Fruit fly (Drosophila melanogaster) whole organism, embryonic: ENCODE data around the gene Blos4.

Source experiments
- ATbp ChIP-seq: fragments of 200-800 bp; sonication (Bioruptor generic); optimal IDR thresholded peaks from 2 replicates; lab custom pipeline; 2017; ENCODE audit warnings: missing biosample characterization, mild to moderate bottlenecking, missing genetic modification characterization, missing genetic modification reagents
- Atf-2 ChIP-seq: fragments of 200-800 bp; sonication (Bioruptor generic); optimal IDR thresholded peaks from 2 replicates; lab custom pipeline; 2016; ENCODE audit warnings: missing biosample characterization, missing genetic modification characterization
- B-H1 ChIP-seq: fragments of 200-800 bp; sonication (Bioruptor generic); IDR thresholded peaks from 3 replicates; pipeline ENCODE4 v1.3.6; 2022; ENCODE audit warnings: missing biosample characterization, missing genetic modification characterization
- CG11247 ChIP-seq: fragments of 200-800 bp; sonication (Bioruptor generic); IDR thresholded peaks from 2 replicates; pipeline ENCODE4 v1.3.6; 2022; ENCODE audit warnings: missing biosample characterization, missing genetic modification characterization
- CG11560 ChIP-seq: fragments of 200-800 bp; sonication (Bioruptor generic); IDR thresholded peaks from 3 replicates; pipeline ENCODE4 v1.3.6; 2022; ENCODE audit warnings: missing biosample characterization, missing genetic modification characterization
- CG12769 ChIP-seq: fragments of 200-800 bp; sonication (Bioruptor generic); optimal IDR thresholded peaks from 2 replicates; lab custom pipeline; 2019; ENCODE audit warnings: missing biosample characterization, mild to moderate bottlenecking, missing genetic modification characterization, moderate library complexity
- CG13296 ChIP-seq: fragments of 200-800 bp; sonication (Bioruptor generic); optimal IDR thresholded peaks from 3 replicates; lab custom pipeline; 2018; ENCODE audit warnings: missing biosample characterization, mild to moderate bottlenecking, missing genetic modification characterization
- CG1603 ChIP-seq: fragments of 200-800 bp; sonication (Bioruptor generic); optimal IDR thresholded peaks from 2 replicates; lab custom pipeline; 2019; ENCODE audit warnings: missing biosample characterization, mild to moderate bottlenecking, missing genetic modification characterization, moderate library complexity
- CG17385 ChIP-seq: fragments of 200-800 bp; sonication (Bioruptor generic); optimal IDR thresholded peaks from 3 replicates; lab custom pipeline; 2018; ENCODE audit warnings: missing biosample characterization, mild to moderate bottlenecking, missing genetic modification characterization
- CG17802 ChIP-seq: fragments of 200-800 bp; sonication (Bioruptor generic); optimal IDR thresholded peaks from 2 replicates; lab custom pipeline; 2018; ENCODE audit warnings: missing biosample characterization, mild to moderate bottlenecking, missing genetic modification characterization, moderate library complexity
- CG1792 ChIP-seq: fragments of 200-800 bp; sonication (Bioruptor generic); optimal IDR thresholded peaks from 2 replicates; lab custom pipeline; 2016; ENCODE audit warnings: missing biosample characterization, missing genetic modification characterization
- CG2712 ChIP-seq: fragments of 200-800 bp; optimal IDR thresholded peaks from 3 replicates; lab custom pipeline; 2019; ENCODE audit warnings: missing biosample characterization, mild to moderate bottlenecking, missing genetic modification characterization, moderate library complexity
- CG30403 ChIP-seq: fragments of 200-800 bp; sonication (Bioruptor generic); optimal IDR thresholded peaks from 3 replicates; lab custom pipeline; 2016; ENCODE audit warnings: missing biosample characterization, missing genetic modification characterization
- CG33213 ChIP-seq: fragments of 200-800 bp; sonication (Bioruptor generic); optimal IDR thresholded peaks from 3 replicates; lab custom pipeline; 2016; ENCODE audit warnings: missing biosample characterization, missing genetic modification characterization
- CG33557 ChIP-seq: fragments of 200-800 bp; sonication (Bioruptor generic); optimal IDR thresholded peaks from 2 replicates; lab custom pipeline; 2019; ENCODE audit warnings: missing biosample characterization, mild to moderate bottlenecking, missing genetic modification characterization, moderate library complexity
- CG5180 ChIP-seq: fragments of 200-800 bp; sonication (Bioruptor generic); optimal IDR thresholded peaks from 3 replicates; lab custom pipeline; 2017; ENCODE audit warnings: missing biosample characterization, missing genetic modification characterization, mild to moderate bottlenecking, moderate library complexity, missing genetic modification reagents
- CG7963 ChIP-seq: fragments of 200-800 bp; sonication (Bioruptor generic); IDR thresholded peaks from 3 replicates; pipeline ENCODE4 v1.3.6; 2022; ENCODE audit warnings: missing biosample characterization, missing genetic modification characterization; ENCODE audit not compliant: partially characterized antibody
- CoRest ChIP-seq: fragments of 200-800 bp; sonication (Bioruptor generic); optimal IDR thresholded peaks from 3 replicates; lab custom pipeline; 2018; ENCODE audit warnings: missing biosample characterization, mild to moderate bottlenecking, missing genetic modification characterization, moderate library complexity
- Doc2 ChIP-seq: fragments of 200-800 bp; sonication (Bioruptor generic); IDR thresholded peaks from 2 replicates; pipeline ENCODE4 v1.3.6; 2022; ENCODE audit warnings: missing biosample characterization, missing genetic modification characterization
- Elba2 ChIP-seq: fragments of 200-800 bp; sonication (Bioruptor generic); optimal IDR thresholded peaks from 3 replicates; lab custom pipeline; 2016; ENCODE audit warnings: missing biosample characterization, missing genetic modification characterization
- H15 ChIP-seq: fragments of 200-800 bp; sonication (Bioruptor generic); IDR thresholded peaks from 3 replicates; pipeline ENCODE4 v1.3.6; 2022; ENCODE audit warnings: missing biosample characterization, missing genetic modification characterization
- Hmx ChIP-seq: fragments of 200-800 bp; sonication (Bioruptor generic); optimal IDR thresholded peaks from 2 replicates; lab custom pipeline; 2016; ENCODE audit warnings: missing biosample characterization, missing genetic modification characterization
- Hr3 ChIP-seq: fragments of 200-800 bp; sonication (Bioruptor generic); optimal IDR thresholded peaks from 3 replicates; lab custom pipeline; 2016; ENCODE audit warnings: missing biosample characterization, missing genetic modification characterization
- Ptx1 ChIP-seq: fragments of 200-800 bp; sonication (Bioruptor generic); IDR thresholded peaks from 2 replicates; pipeline ENCODE4 v1.3.6; 2022; ENCODE audit warnings: missing biosample characterization, missing genetic modification characterization
- Ravus ChIP-seq: fragments of 200-800 bp; sonication (Bioruptor generic); IDR thresholded peaks from 2 replicates; pipeline ENCODE4 v1.3.6; 2022; ENCODE audit warnings: missing biosample characterization, missing genetic modification characterization
- Scr ChIP-seq: fragments of 200-800 bp; sonication (Bioruptor generic); IDR thresholded peaks from 2 replicates; pipeline ENCODE4 v1.3.6; 2022; ENCODE audit warnings: missing biosample characterization, missing genetic modification characterization; ENCODE audit not compliant: partially characterized antibody
- Vsx1 ChIP-seq: fragments of 200-800 bp; sonication (Bioruptor generic); optimal IDR thresholded peaks from 2 replicates; lab custom pipeline; 2017; ENCODE audit warnings: missing biosample characterization, mild to moderate bottlenecking, missing genetic modification characterization, missing genetic modification reagents
- Xrp1 ChIP-seq: fragments of 200-800 bp; sonication (Bioruptor generic); IDR thresholded peaks from 2 replicates; pipeline ENCODE4 v1.3.6; 2022; ENCODE audit warnings: missing biosample characterization, missing genetic modification characterization
- bab2 ChIP-seq: fragments of 200-800 bp; sonication (Bioruptor generic); optimal IDR thresholded peaks from 2 replicates; lab custom pipeline; 2016; ENCODE audit warnings: missing biosample characterization, missing genetic modification characterization
- cad ChIP-seq: fragments of >200 bp; optimal IDR thresholded peaks from 2 replicates; lab custom pipeline; 2017; ENCODE audit warnings: missing biosample characterization, missing genetic modification characterization
- danr ChIP-seq: fragments of 200-800 bp; sonication (Bioruptor generic); IDR thresholded peaks from 2 replicates; pipeline ENCODE4 v1.3.6; 2022; ENCODE audit warnings: missing biosample characterization, missing genetic modification characterization
- dysf ChIP-seq: fragments of 200-800 bp; sonication (Bioruptor generic); IDR thresholded peaks from 3 replicates; pipeline ENCODE4 v1.3.6; 2022; ENCODE audit warnings: missing biosample characterization, missing genetic modification characterization
- gcm ChIP-seq: fragments of 200-800 bp; sonication (Bioruptor generic); optimal IDR thresholded peaks from 2 replicates; lab custom pipeline; 2019; ENCODE audit warnings: missing biosample characterization, mild to moderate bottlenecking, missing genetic modification characterization, moderate library complexity
- insv ChIP-seq, 2 experiments: fragments of 200-800 bp; sonication (Bioruptor generic); optimal IDR thresholded peaks; 3 replicates each; lab custom pipeline; 2016 to 2018; ENCODE audit warnings: missing biosample characterization in 2 of 2, missing genetic modification characterization in 2 of 2
- klu ChIP-seq: fragments of 200-800 bp; sonication (Bioruptor generic); IDR thresholded peaks from 2 replicates; pipeline ENCODE4 v1.3.6; 2022; ENCODE audit warnings: missing biosample characterization, missing genetic modification characterization
- kni ChIP-seq: fragments of 200-800 bp; sonication (Bioruptor generic); optimal IDR thresholded peaks from 3 replicates; lab custom pipeline; 2017; ENCODE audit warnings: mild to moderate bottlenecking, missing biosample characterization, missing genetic modification reagents, missing genetic modification characterization
- maf-S ChIP-seq: fragments of 200-800 bp; sonication (Bioruptor generic); optimal IDR thresholded peaks from 2 replicates; lab custom pipeline; 2016; ENCODE audit warnings: missing biosample characterization, missing genetic modification characterization
- oc ChIP-seq: fragments of 200-800 bp; sonication (Bioruptor generic); optimal IDR thresholded peaks from 2 replicates; lab custom pipeline; 2018; ENCODE audit warnings: missing biosample characterization, mild to moderate bottlenecking, missing genetic modification characterization, moderate library complexity
- pnt ChIP-seq: fragments of 200-800 bp; sonication (Bioruptor generic); optimal IDR thresholded peaks from 3 replicates; lab custom pipeline; 2016; ENCODE audit warnings: missing biosample characterization, missing genetic modification characterization
- prd ChIP-seq, 3 experiments: fragments of >200 bp in 2 of 3; fragments of 200-800 bp in 1 of 3; sonication (Bioruptor generic) in 1 of 3; optimal IDR thresholded peaks in 2 of 3; IDR thresholded peaks in 1 of 3; 2 replicates in 2 of 3; 3 replicates in 1 of 3; pipeline versions ENCODE4 v1.3.6 to Lab custom; 2017 to 2022; ENCODE audit warnings: missing biosample characterization in 1 of 3, missing genetic modification characterization in 1 of 3
- shn ChIP-seq: fragments of 200-800 bp; sonication (Bioruptor generic); optimal IDR thresholded peaks from 3 replicates; lab custom pipeline; 2016; ENCODE audit warnings: missing biosample characterization, missing genetic modification characterization
- sima ChIP-seq: fragments of 200-800 bp; sonication (Bioruptor generic); optimal IDR thresholded peaks from 2 replicates; lab custom pipeline; 2016; ENCODE audit warnings: missing biosample characterization, missing genetic modification characterization
- so ChIP-seq: fragments of 200-800 bp; sonication (Bioruptor generic); IDR thresholded peaks from 3 replicates; pipeline ENCODE4 v1.3.6; 2022; ENCODE audit warnings: missing biosample characterization, missing genetic modification characterization
- sob ChIP-seq: fragments of 200-800 bp; sonication (Bioruptor generic); IDR thresholded peaks from 2 replicates; pipeline ENCODE4 v1.3.6; 2022; ENCODE audit warnings: missing biosample characterization, missing genetic modification characterization
- ssp ChIP-seq: fragments of 200-800 bp; sonication (Bioruptor generic); IDR thresholded peaks from 2 replicates; pipeline ENCODE4 v1.3.6; 2022; ENCODE audit warnings: missing biosample characterization, missing genetic modification characterization
- tna ChIP-seq: fragments of 200-800 bp; sonication (Bioruptor generic); IDR thresholded peaks from 2 replicates; pipeline ENCODE4 v1.3.6; 2022; ENCODE audit warnings: missing biosample characterization, missing genetic modification characterization; ENCODE audit not compliant: partially characterized antibody
- ttk ChIP-seq: fragments of 200-800 bp; sonication (Bioruptor generic); IDR thresholded peaks from 2 replicates; pipeline ENCODE4 v2.1.2; 2022; ENCODE audit warnings: missing biosample characterization, missing genetic modification characterization
- usp ChIP-seq: fragments of >200 bp; optimal IDR thresholded peaks from 2 replicates; lab custom pipeline; 2017; ENCODE audit warnings: missing biosample characterization, missing genetic modification characterization
- z ChIP-seq: fragments of 200-800 bp; sonication (Bioruptor generic); IDR thresholded peaks from 3 replicates; pipeline ENCODE4 v1.3.6; 2022; ENCODE audit warnings: missing biosample characterization, missing genetic modification characterization

Gene Blos4

DNA sequence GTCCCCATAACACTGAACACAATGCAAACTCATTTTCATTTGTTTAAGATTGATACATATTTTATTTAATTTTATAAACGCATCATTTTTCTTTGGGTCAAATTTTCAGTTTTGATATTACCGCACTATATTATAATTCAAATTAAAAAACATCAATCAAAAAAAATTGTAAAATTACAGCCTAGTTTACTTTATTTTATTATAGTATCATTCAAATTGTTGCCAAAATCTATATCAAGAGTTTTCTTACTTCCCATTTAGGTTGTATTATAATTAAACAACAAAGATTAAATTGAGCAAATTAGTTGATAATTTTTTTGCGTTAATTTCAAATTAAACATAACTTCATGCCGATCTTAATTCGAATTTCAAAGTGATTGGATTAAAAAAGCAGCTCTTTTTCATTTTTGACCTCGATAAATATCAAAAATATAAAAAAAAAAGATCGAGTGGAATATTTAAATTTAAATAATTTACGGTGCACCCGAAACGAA lies 27.0 kb upstream of the Blos4 start (continued):
- no peak for TF ChIP-seq CG17802 (tag; lab: Kevin White, UChicago)
- no peak for TF ChIP-seq gcm
- no peak for TF ChIP-seq Doc2 (GFP tag; lab: Robert Waterston, UW)
- TF ChIP-seq sob (GFP tag; lab: Robert Waterston, UW), result no peak
- no peak for TF ChIP-seq CG1792 (GFP tag; lab: Kevin White, UChicago)
- TF ChIP-seq Ravus (GFP tag; lab: Robert Waterston, UW), result no peak
- no peak for TF ChIP-seq insv (GFP tag; optimal IDR thresholded peaks at IDR 0.05; lab: Kevin White, UChicago)
- TF ChIP-seq cad (GFP tag; lab: Kevin White, UChicago), result no peak
- no peak for TF ChIP-seq CG33213 (GFP tag; lab: Kevin White, UChicago)
- no peak for TF ChIP-seq CG33557
- peak; percentile 58 for TF ChIP-seq CG30403
- TF ChIP-seq CG11560 (tag; lab: Robert Waterston, UW), result no peak
- no peak for TF ChIP-seq Ptx1 (GFP tag; lab: Robert Waterston, UW)
- TF ChIP-seq CG2712 (tag; lab: Kevin White, UChicago), result peak; percentile 66
- no peak for TF ChIP-seq oc
- TF ChIP-seq CG5180 (GFP tag; lab: Kevin White, UChicago), result no peak
- TF ChIP-seq B-H1 (GFP tag; lab: Robert Waterston, UW), result no peak
- no peak for TF ChIP-seq Hmx (GFP tag; lab: Kevin White, UChicago)
- TF ChIP-seq ATbp, result peak; percentile 31
- no peak for TF ChIP-seq maf-S (GFP tag; lab: Kevin White, UChicago)
- TF ChIP-seq CG11247 (GFP tag; lab: Robert Waterston, UW), result no peak
- no peak for TF ChIP-seq z
- peak; percentile 50 for TF ChIP-seq CoRest
- no peak for TF ChIP-seq ssp (GFP tag; lab: Robert Waterston, UW)
- no peak for TF ChIP-seq bab2 (GFP tag; lab: Kevin White, UChicago)
- TF ChIP-seq H15 (GFP tag; lab: Robert Waterston, UW), result no peak
- no peak for TF ChIP-seq shn (GFP tag; lab: Kevin White, UChicago)

DNA sequence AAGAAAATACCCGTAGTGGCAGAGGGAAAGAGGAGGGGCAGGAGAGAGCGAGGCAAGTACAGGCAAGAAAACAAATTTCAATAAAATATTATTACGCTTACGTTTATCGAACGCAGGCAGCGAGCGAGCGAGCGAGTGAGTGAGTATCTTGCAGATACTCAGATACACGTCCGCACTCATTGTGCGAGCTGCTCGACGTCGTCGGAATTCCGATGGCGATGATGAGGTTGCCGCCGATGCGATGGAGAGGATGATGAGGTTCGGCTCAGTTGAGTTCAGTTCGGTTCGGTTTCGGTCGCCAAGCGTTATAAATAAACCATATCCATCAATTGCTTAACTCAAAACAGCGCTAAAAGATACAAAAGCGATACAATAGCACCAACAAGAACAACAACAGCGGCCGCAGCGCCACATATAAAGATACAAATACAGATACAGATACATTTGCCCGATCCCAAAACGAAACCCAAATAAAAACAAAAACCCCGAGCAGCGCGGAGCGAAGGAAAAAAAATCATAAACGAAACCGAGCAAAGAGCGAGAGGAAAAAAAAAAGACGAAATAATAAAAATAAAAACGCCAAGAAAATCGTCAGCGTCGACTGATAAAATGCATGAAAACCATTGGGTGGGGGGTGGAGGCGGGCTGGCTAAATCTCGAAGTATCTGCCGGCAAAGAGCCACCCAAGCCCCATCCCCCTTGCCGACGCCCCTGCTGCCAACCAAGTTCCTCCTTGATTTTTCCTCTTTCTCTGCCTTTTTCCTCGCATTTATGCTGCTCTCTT lies 26.3 kb upstream of the Blos4 start:
- TF ChIP-seq CG7963 (no peak), Scr (GFP tag; lab: Robert Waterston, UW) (peak; percentile 26; the same call in 1 of the 2 replicates), tna (GFP tag; lab: Robert Waterston, UW) (peak; percentile 6; the same call in 1 of the 2 replicates), sima (GFP tag; lab: Kevin White, UChicago) (no peak), Vsx1 (GFP tag; lab: Kevin White, UChicago) (no peak), pnt (no peak), CG13296 (peak; percentile 20), dysf (GFP tag; lab: Robert Waterston, UW) (peak; percentile 38; the same call in 1 of the 3 replicates), Xrp1 (GFP tag; lab: Robert Waterston, UW) (peak; percentile 52), klu (GFP tag; lab: Robert Waterston, UW) (no peak), kni (GFP tag; lab: Kevin White, UChicago) (peak; percentile 77), usp (GFP tag; lab: Kevin White, UChicago) (no peak), Elba2 (no peak), prd (optimal IDR thresholded peaks at IDR 0.05; lab: Kevin White, UChicago) (no peak), prd (GFP tag; IDR thresholded peaks at IDR 0.05; lab: Robert Waterston, UW) (peak; percentile 47; the same call in 1 of the 3 replicates), ttk (0 out of 2 replicates have a peak, but pooled peaks have one; percentile 27), CG1603 (no peak), CG12769 (tag; lab: Kevin White, UChicago) (peak; percentile 63), cad (GFP tag; lab: Kevin White, UChicago) (peak; percentile 7), Atf-2 (GFP tag; lab: Kevin White, UChicago) (no peak), CG17385 (GFP tag; lab: Kevin White, UChicago) (no peak), Hr3 (GFP tag; lab: Kevin White, UChicago) (no peak), CG30403 (peak; percentile 18), so (GFP tag; lab: Robert Waterston, UW) (peak; percentile 25; the same call in 1 of the 3 replicates), danr (GFP tag; lab: Robert Waterston, UW) (no peak)
